Fruit fly (Drosophila melanogaster) whole organism, embryonic: ENCODE measurements around the gene Atu.

Source experiments
- Atf6 ChIP-seq: fragments of 200-800 bp; sonication (Bioruptor generic); IDR thresholded peaks from 2 replicates; pipeline ENCODE4 v1.3.6; 2022; ENCODE audit warnings: missing biosample characterization, missing genetic modification characterization
- Bdp1 ChIP-seq: fragments of 200-800 bp; sonication (Bioruptor generic); optimal IDR thresholded peaks from 3 replicates; lab custom pipeline; 2016; ENCODE audit warnings: missing biosample characterization, missing genetic modification characterization
- CG12104 ChIP-seq: fragments of 200-800 bp; sonication (Bioruptor generic); optimal IDR thresholded peaks from 3 replicates; lab custom pipeline; 2016; ENCODE audit warnings: missing biosample characterization, missing genetic modification characterization
- CG12219 ChIP-seq: fragments of 200-800 bp; sonication (Bioruptor generic); optimal IDR thresholded peaks from 3 replicates; lab custom pipeline; 2018; ENCODE audit warnings: missing biosample characterization, mild to moderate bottlenecking, missing genetic modification characterization
- CG12299 ChIP-seq: fragments of 200-800 bp; sonication (Bioruptor generic); optimal IDR thresholded peaks from 2 replicates; lab custom pipeline; 2018; ENCODE audit warnings: missing biosample characterization, mild to moderate bottlenecking, missing genetic modification characterization
- CG15011 ChIP-seq: fragments of 200-800 bp; sonication (Bioruptor generic); optimal IDR thresholded peaks from 3 replicates; lab custom pipeline; 2018; ENCODE audit warnings: missing biosample characterization, mild to moderate bottlenecking, missing genetic modification characterization
- CG1529 ChIP-seq: fragments of 200-800 bp; sonication (Bioruptor generic); optimal IDR thresholded peaks from 3 replicates; lab custom pipeline; 2018; ENCODE audit warnings: missing biosample characterization, missing genetic modification characterization
- CG16779 ChIP-seq: fragments of 200-800 bp; sonication (Bioruptor generic); IDR thresholded peaks from 2 replicates; pipeline ENCODE4 v1.3.6; 2022; ENCODE audit warnings: missing biosample characterization, missing genetic modification characterization
- CG17568 ChIP-seq: fragments of 200-800 bp; sonication (Bioruptor generic); optimal IDR thresholded peaks from 2 replicates; lab custom pipeline; 2018; ENCODE audit warnings: missing biosample characterization, mild to moderate bottlenecking, missing genetic modification characterization, moderate library complexity
- CG2712 ChIP-seq: fragments of 200-800 bp; optimal IDR thresholded peaks from 3 replicates; lab custom pipeline; 2019; ENCODE audit warnings: missing biosample characterization, mild to moderate bottlenecking, missing genetic modification characterization, moderate library complexity
- CG32772 ChIP-seq: fragments of 200-800 bp; sonication (Bioruptor generic); IDR thresholded peaks from 2 replicates; pipeline ENCODE4 v1.3.6; 2022; ENCODE audit warnings: missing biosample characterization, missing genetic modification characterization
- CG33213 ChIP-seq: fragments of 200-800 bp; sonication (Bioruptor generic); optimal IDR thresholded peaks from 3 replicates; lab custom pipeline; 2016; ENCODE audit warnings: missing biosample characterization, missing genetic modification characterization
- CG4282 ChIP-seq: fragments of 200-800 bp; sonication (Bioruptor generic); optimal IDR thresholded peaks from 2 replicates; lab custom pipeline; 2016; ENCODE audit warnings: missing biosample characterization, missing genetic modification characterization
- CG7357 ChIP-seq: fragments of 200-800 bp; sonication (Bioruptor generic); IDR thresholded peaks from 3 replicates; pipeline ENCODE4 v1.3.6; 2022; ENCODE audit warnings: missing biosample characterization, missing genetic modification characterization
- CG7372 ChIP-seq: fragments of 200-800 bp; sonication (Bioruptor generic); IDR thresholded peaks from 2 replicates; pipeline ENCODE4 v1.3.6; 2022; ENCODE audit warnings: missing biosample characterization, missing genetic modification characterization
- CG7786 ChIP-seq: fragments of 200-800 bp; sonication (Bioruptor generic); optimal IDR thresholded peaks from 2 replicates; lab custom pipeline; 2016; ENCODE audit warnings: missing biosample characterization, missing genetic modification characterization
- CG7928 ChIP-seq: fragments of 200-800 bp; sonication (Bioruptor generic); optimal IDR thresholded peaks from 2 replicates; lab custom pipeline; 2017; ENCODE audit warnings: missing biosample characterization, mild to moderate bottlenecking, missing genetic modification characterization
- CG8290 ChIP-seq, 3 experiments: fragments of 200-800 bp; sonication (Bioruptor generic); optimal IDR thresholded peaks; 2 replicates each; lab custom pipeline; 2016 to 2019; ENCODE audit warnings: missing biosample characterization in 3 of 3, missing genetic modification characterization in 3 of 3, mild to moderate bottlenecking in 2 of 3, moderate library complexity in 1 of 3
- CG8388 ChIP-seq: fragments of 200-800 bp; sonication (Bioruptor generic); optimal IDR thresholded peaks from 2 replicates; lab custom pipeline; 2019; ENCODE audit warnings: missing biosample characterization, mild to moderate bottlenecking, missing genetic modification characterization, moderate library complexity
- CG9797 ChIP-seq: fragments of 200-800 bp; sonication (Bioruptor generic); optimal IDR thresholded peaks from 3 replicates; lab custom pipeline; 2018; ENCODE audit warnings: missing biosample characterization, mild to moderate bottlenecking, missing genetic modification characterization
- CoRest ChIP-seq: fragments of 200-800 bp; sonication (Bioruptor generic); optimal IDR thresholded peaks from 3 replicates; lab custom pipeline; 2018; ENCODE audit warnings: missing biosample characterization, mild to moderate bottlenecking, missing genetic modification characterization, moderate library complexity
- Dek ChIP-seq: fragments of 200-800 bp; sonication (Bioruptor generic); optimal IDR thresholded peaks from 3 replicates; lab custom pipeline; 2019; ENCODE audit warnings: missing biosample characterization, mild to moderate bottlenecking, missing genetic modification characterization, moderate library complexity
- Dip3 ChIP-seq: fragments of 200-800 bp; sonication (Bioruptor generic); optimal IDR thresholded peaks from 3 replicates; lab custom pipeline; 2016; ENCODE audit warnings: missing biosample characterization, missing genetic modification characterization
- GATAe ChIP-seq: fragments of 200-800 bp; sonication (Bioruptor generic); conservative IDR thresholded peaks from 2 replicates; pipeline ENCODE4 v1.3.6; 2022; ENCODE audit warnings: missing biosample characterization, missing genetic modification characterization
- H15 ChIP-seq: fragments of 200-800 bp; sonication (Bioruptor generic); IDR thresholded peaks from 3 replicates; pipeline ENCODE4 v1.3.6; 2022; ENCODE audit warnings: missing biosample characterization, missing genetic modification characterization
- Hmr ChIP-seq: fragments of 200-800 bp; sonication (Bioruptor generic); optimal IDR thresholded peaks from 3 replicates; lab custom pipeline; 2017; ENCODE audit warnings: mild to moderate bottlenecking, missing biosample characterization, missing genetic modification reagents, missing genetic modification characterization
- Hr78 ChIP-seq, 2 experiments: fragments of 200-800 bp in 1 of 2; fragments of >200 bp in 1 of 2; sonication (Bioruptor generic) in 1 of 2; optimal IDR thresholded peaks; 2 replicates each; lab custom pipeline; 2017 to 2019; ENCODE audit warnings: missing biosample characterization in 2 of 2, missing genetic modification characterization in 2 of 2, mild to moderate bottlenecking in 1 of 2, moderate library complexity in 1 of 2
- Med ChIP-seq: fragments of 200-800 bp; sonication (Bioruptor generic); peaks from one replicate; lab custom pipeline; 2016; ENCODE audit warnings: missing biosample characterization, missing genetic modification characterization, mild to moderate bottlenecking, inconsistent platforms, moderate library complexity
- Mes4 ChIP-seq: fragments of 200-800 bp; sonication (Bioruptor generic); optimal IDR thresholded peaks from 2 replicates; lab custom pipeline; 2016; ENCODE audit warnings: missing biosample characterization, missing genetic modification characterization
- Optix ChIP-seq: fragments of 200-800 bp; sonication (Bioruptor generic); IDR thresholded peaks from 3 replicates; pipeline ENCODE4 v1.3.6; 2022; ENCODE audit warnings: missing biosample characterization, missing genetic modification characterization
- Rx ChIP-seq: fragments of 200-800 bp; sonication (Bioruptor generic); IDR thresholded peaks from 2 replicates; pipeline ENCODE4 v1.3.6; 2022; ENCODE audit warnings: missing biosample characterization, missing genetic modification characterization
- Tbp ChIP-seq: fragments of >200 bp; optimal IDR thresholded peaks from 2 replicates; lab custom pipeline; 2018; ENCODE audit warnings: missing biosample characterization, missing genetic modification characterization
- Usf ChIP-seq: fragments of 200-800 bp; sonication (Bioruptor generic); optimal IDR thresholded peaks from 2 replicates; lab custom pipeline; 2017; ENCODE audit warnings: missing genotype, missing biosample characterization, missing genetic modification characterization
- bowl ChIP-seq: fragments of 200-800 bp; sonication (Bioruptor generic); IDR thresholded peaks from 2 replicates; pipeline ENCODE4 v1.3.6; 2022; ENCODE audit warnings: missing biosample characterization, missing genetic modification characterization
- bsh ChIP-seq, 2 experiments: fragments of 200-800 bp; sonication (Bioruptor generic); optimal IDR thresholded peaks; 2 replicates each; lab custom pipeline; 2017 to 2018; ENCODE audit warnings: mild to moderate bottlenecking in 2 of 2, missing biosample characterization in 2 of 2, missing genetic modification characterization in 2 of 2, moderate library complexity in 1 of 2
- btn ChIP-seq: fragments of 200-800 bp; sonication (Bioruptor generic); optimal IDR thresholded peaks from 2 replicates; lab custom pipeline; 2016; ENCODE audit warnings: missing biosample characterization, missing genetic modification characterization
- grau ChIP-seq: fragments of 200-800 bp; optimal IDR thresholded peaks from 3 replicates; lab custom pipeline; 2019; ENCODE audit warnings: missing biosample characterization, mild to moderate bottlenecking, missing genetic modification characterization, moderate library complexity
- hb ChIP-seq: fragments of 200-800 bp; sonication (Bioruptor generic); IDR thresholded peaks from 3 replicates; pipeline ENCODE4 v1.3.6; 2022; ENCODE audit warnings: missing biosample characterization, missing genetic modification characterization; ENCODE audit not compliant: partially characterized antibody
- knrl ChIP-seq: fragments of 200-800 bp; sonication (Bioruptor generic); IDR thresholded peaks from 3 replicates; pipeline ENCODE4 v1.3.6; 2022; ENCODE audit warnings: missing biosample characterization, missing genetic modification characterization; ENCODE audit not compliant: partially characterized antibody
- mam ChIP-seq: fragments of 200-800 bp; sonication (Bioruptor generic); optimal IDR thresholded peaks from 3 replicates; lab custom pipeline; 2016; ENCODE audit warnings: missing biosample characterization, missing genetic modification characterization
- onecut ChIP-seq: fragments of 200-800 bp; sonication (Bioruptor generic); IDR thresholded peaks from 2 replicates; pipeline ENCODE4 v1.3.6; 2022; ENCODE audit warnings: missing biosample characterization, missing genetic modification characterization
- pan ChIP-seq, 4 experiments: fragments of >200 bp in 3 of 4; fragments of 200-800 bp in 1 of 4; sonication (Bioruptor generic) in 1 of 4; optimal IDR thresholded peaks in 3 of 4; IDR thresholded peaks in 1 of 4; 2 replicates each; pipeline versions ENCODE4 v1.3.6 to Lab custom; 2017 to 2022; ENCODE audit warnings: missing biosample characterization in 2 of 4, missing genetic modification characterization in 2 of 4, mixed read lengths in 1 of 4
- pb ChIP-seq: fragments of 200-800 bp; sonication (Bioruptor generic); optimal IDR thresholded peaks from 3 replicates; lab custom pipeline; 2016; ENCODE audit warnings: missing biosample characterization, missing genetic modification characterization
- row ChIP-seq: fragments of 200-800 bp; sonication (Bioruptor generic); IDR thresholded peaks from 3 replicates; pipeline ENCODE4 v1.3.6; 2022; ENCODE audit warnings: missing biosample characterization, missing genetic modification characterization
- sc ChIP-seq, 3 experiments: fragments of >200 bp in 2 of 3; fragments of 200-800 bp in 1 of 3; sonication (Bioruptor generic) in 1 of 3; optimal IDR thresholded peaks; 2 replicates in 2 of 3; 3 replicates in 1 of 3; lab custom pipeline; 2017; ENCODE audit warnings: mild to moderate bottlenecking in 1 of 3, missing biosample characterization in 1 of 3, missing genetic modification characterization in 1 of 3, missing genetic modification reagents in 1 of 3
- slbo ChIP-seq: fragments of 200-800 bp; sonication (Bioruptor generic); IDR thresholded peaks from 2 replicates; pipeline ENCODE4 v1.3.6; 2022; ENCODE audit warnings: missing biosample characterization, missing genetic modification characterization
- sna ChIP-seq: fragments of 200-800 bp; sonication (Bioruptor generic); IDR thresholded peaks from 2 replicates; pipeline ENCODE4 v1.3.6; 2022; ENCODE audit warnings: missing biosample characterization, missing genetic modification characterization; ENCODE audit not compliant: partially characterized antibody
- tgo ChIP-seq: fragments of 200-800 bp; sonication (Bioruptor generic); IDR thresholded peaks from 3 replicates; pipeline ENCODE4 v1.3.6; 2022; ENCODE audit warnings: missing biosample characterization, missing genetic modification characterization
- wek ChIP-seq: fragments of 200-800 bp; sonication (Bioruptor generic); optimal IDR thresholded peaks from 3 replicates; lab custom pipeline; 2018; ENCODE audit warnings: missing biosample characterization, mild to moderate bottlenecking, missing genetic modification characterization, moderate library complexity
- yki ChIP-seq: fragments of >200 bp; optimal IDR thresholded peaks from 3 replicates; lab custom pipeline; 2018

Gene Atu

DNA sequence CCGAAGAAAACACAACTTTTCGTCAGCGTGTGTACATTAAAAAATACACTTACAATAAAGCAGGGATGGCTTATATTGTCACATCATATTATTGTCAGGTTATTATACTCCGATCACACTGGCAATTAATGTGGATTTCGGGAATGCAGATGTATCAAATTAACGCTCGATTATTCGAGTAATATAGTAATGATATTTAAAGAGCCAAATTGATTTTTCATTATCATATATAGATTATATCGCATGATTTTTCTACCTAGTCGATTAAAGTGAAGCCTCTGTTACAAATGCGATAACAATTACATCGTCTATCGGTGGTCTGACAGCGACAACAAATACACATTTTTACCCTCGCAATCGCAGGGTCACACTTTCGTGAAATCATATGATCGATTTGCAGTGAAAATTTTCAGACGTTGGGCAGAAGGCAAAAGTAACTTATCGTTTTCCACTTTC is 21.7 kb upstream of the Atu start, which contains the start of the genes noi and Vha26 (continued):
- TF ChIP-seq Med (GFP tag; lab: Kevin White, UChicago): peak; percentile 91
- TF ChIP-seq CG12104 (GFP tag; lab: Kevin White, UChicago): no peak
- TF ChIP-seq wek: no peak
- TF ChIP-seq CG8290 (GFP tag; optimal IDR thresholded peaks at IDR 0.05; lab: Kevin White, UChicago): peak; percentile 54
- peak in 1 of 2 experiments; percentile 28 for TF ChIP-seq CG8290 (tag; optimal IDR thresholded peaks at IDR 0.05; lab: Kevin White, UChicago)
- no peak for TF ChIP-seq tgo (GFP tag; lab: Robert Waterston, UW)
- TF ChIP-seq CG1529 (GFP tag; lab: Kevin White, UChicago): no peak
- TF ChIP-seq btn (GFP tag; lab: Kevin White, UChicago): no peak
- peak; percentile 96 for TF ChIP-seq CG7928 (GFP tag; lab: Kevin White, UChicago)
- TF ChIP-seq sna (GFP tag; lab: Robert Waterston, UW): peak; percentile 37; the same call in 1 of the 2 replicates
- no peak for TF ChIP-seq CG15011 (GFP tag; lab: Kevin White, UChicago)
- TF ChIP-seq CG12219 (GFP tag; lab: Kevin White, UChicago): no peak
- peak; percentile 74 for TF ChIP-seq knrl (GFP tag; lab: Robert Waterston, UW)
- no peak for TF ChIP-seq Hmr
- TF ChIP-seq slbo (GFP tag; lab: Robert Waterston, UW): peak; percentile 47
- no peak for TF ChIP-seq CG33213 (GFP tag; lab: Kevin White, UChicago)
- TF ChIP-seq pan (optimal IDR thresholded peaks at IDR 0.05; lab: Kevin White, UChicago): no peak
- TF ChIP-seq pan (GFP tag; optimal IDR thresholded peaks at IDR 0.05 in 1 of 2, IDR thresholded peaks at IDR 0.05 in 1 of 2): no peak
- peak; percentile 31 for TF ChIP-seq Mes4 (GFP tag; lab: Kevin White, UChicago)
- TF ChIP-seq CG7786 (GFP tag; lab: Kevin White, UChicago): no peak
- TF ChIP-seq Rx (GFP tag; lab: Robert Waterston, UW): no peak
- TF ChIP-seq hb (GFP tag; lab: Robert Waterston, UW): peak; percentile 59; the same call in 1 of the 3 replicates
- TF ChIP-seq sc (optimal IDR thresholded peaks at IDR 0.05; lab: Kevin White, UChicago): no peak
- no peak for TF ChIP-seq sc (GFP tag; optimal IDR thresholded peaks at IDR 0.05; lab: Kevin White, UChicago)
- peak in 1 of 2 experiments; percentile 30 for TF ChIP-seq bsh (GFP tag; optimal IDR thresholded peaks at IDR 0.05; lab: Kevin White, UChicago)
- TF ChIP-seq Dip3 (GFP tag; lab: Kevin White, UChicago): peak; percentile 29
- no peak for TF ChIP-seq Tbp
- no peak for TF ChIP-seq GATAe (GFP tag; lab: Robert Waterston, UW)
- no peak for TF ChIP-seq CoRest
- TF ChIP-seq grau (tag; lab: Kevin White, UChicago): peak; percentile 72
- TF ChIP-seq CG7357 (GFP tag; lab: Robert Waterston, UW): peak; percentile 98
- no peak for TF ChIP-seq CG4282 (GFP tag; lab: Kevin White, UChicago)
- no peak for TF ChIP-seq CG17568 (GFP tag; lab: Kevin White, UChicago)
- TF ChIP-seq CG16779 (GFP tag; lab: Robert Waterston, UW): no peak
- TF ChIP-seq mam (GFP tag; lab: Kevin White, UChicago): peak; percentile 65
- TF ChIP-seq Bdp1: peak; percentile 35
- no peak for TF ChIP-seq Dek
- TF ChIP-seq CG2712 (tag; lab: Kevin White, UChicago): peak; percentile 74
- no peak for TF ChIP-seq yki (lab: Kevin White, UChicago)
- peak in 1 of 2 experiments; percentile 54 for TF ChIP-seq Hr78 (GFP tag; optimal IDR thresholded peaks at IDR 0.05; lab: Kevin White, UChicago)
- TF ChIP-seq pb (GFP tag; lab: Kevin White, UChicago): no peak
- TF ChIP-seq CG12299 (tag; lab: Kevin White, UChicago): no peak
- TF ChIP-seq bowl: no peak
- peak; percentile 59 for TF ChIP-seq onecut (GFP tag; lab: Robert Waterston, UW)
- no peak for TF ChIP-seq Atf6 (GFP tag; lab: Robert Waterston, UW)
- peak; percentile 21; the same call in 1 of the 2 replicates for TF ChIP-seq CG7372 (GFP tag; lab: Robert Waterston, UW)
- TF ChIP-seq CG9797 (GFP tag; lab: Kevin White, UChicago): peak; percentile 86
- TF ChIP-seq CG8388 (GFP tag; lab: Kevin White, UChicago): no peak
- TF ChIP-seq row (GFP tag; lab: Robert Waterston, UW): peak; percentile 91
- TF ChIP-seq H15 (GFP tag; lab: Robert Waterston, UW): no peak
- no peak for TF ChIP-seq Optix
- no peak for TF ChIP-seq CG32772
- no peak for TF ChIP-seq Usf (GFP tag; lab: Kevin White, UChicago)
